Fruit fly (Drosophila melanogaster) whole organism, embryonic: Measurements from ENCODE around the gene Cubn.

Experiments
- Antp ChIP-seq: fragments of 200-800 bp; sonication (Bioruptor generic); optimal IDR thresholded peaks from 3 replicates; lab custom pipeline; 2016; ENCODE audit warnings: missing biosample characterization, missing genetic modification characterization
- Atf6 ChIP-seq: fragments of 200-800 bp; sonication (Bioruptor generic); IDR thresholded peaks from 2 replicates; pipeline ENCODE4 v1.3.6; 2022; ENCODE audit warnings: missing biosample characterization, missing genetic modification characterization
- CG1024 ChIP-seq: fragments of 200-800 bp; sonication (Bioruptor generic); IDR thresholded peaks from 2 replicates; pipeline ENCODE4 v1.3.6; 2022; ENCODE audit warnings: missing biosample characterization, missing genetic modification characterization
- CG10267 ChIP-seq: fragments of 200-800 bp; sonication (Bioruptor generic); optimal IDR thresholded peaks from 2 replicates; lab custom pipeline; 2018; ENCODE audit warnings: missing biosample characterization, mild to moderate bottlenecking, missing genetic modification characterization, moderate library complexity
- CG10321 ChIP-seq: fragments of 200-800 bp; sonication (Bioruptor generic); IDR thresholded peaks from 2 replicates; pipeline ENCODE4 v1.3.6; 2022; ENCODE audit warnings: missing biosample characterization, missing genetic modification characterization
- CG11504 ChIP-seq: fragments of 200-800 bp; sonication (Bioruptor generic); optimal IDR thresholded peaks from 3 replicates; lab custom pipeline; 2019; ENCODE audit warnings: missing biosample characterization, mild to moderate bottlenecking, missing genetic modification characterization, moderate library complexity
- CG18599 ChIP-seq: fragments of 200-800 bp; sonication (Bioruptor generic); optimal IDR thresholded peaks from 3 replicates; lab custom pipeline; 2017; ENCODE audit warnings: missing biosample characterization, missing genetic modification characterization, mild to moderate bottlenecking, moderate library complexity, missing genetic modification reagents
- CG3847 ChIP-seq: fragments of 200-800 bp; sonication (Bioruptor generic); IDR thresholded peaks from 2 replicates; pipeline ENCODE4 v1.3.6; 2022; ENCODE audit warnings: missing biosample characterization, missing genetic modification characterization
- CG4282 ChIP-seq: fragments of 200-800 bp; sonication (Bioruptor generic); optimal IDR thresholded peaks from 2 replicates; lab custom pipeline; 2016; ENCODE audit warnings: missing biosample characterization, missing genetic modification characterization
- CG5180 ChIP-seq: fragments of 200-800 bp; sonication (Bioruptor generic); optimal IDR thresholded peaks from 3 replicates; lab custom pipeline; 2017; ENCODE audit warnings: missing biosample characterization, missing genetic modification characterization, mild to moderate bottlenecking, moderate library complexity, missing genetic modification reagents
- CG7556 ChIP-seq: fragments of 200-800 bp; sonication (Bioruptor generic); optimal IDR thresholded peaks from 2 replicates; lab custom pipeline; 2017; ENCODE audit warnings: missing biosample characterization, mild to moderate bottlenecking, missing genetic modification characterization
- CG8290 ChIP-seq, 3 experiments: fragments of 200-800 bp; sonication (Bioruptor generic); optimal IDR thresholded peaks; 2 replicates each; lab custom pipeline; 2016 to 2019; ENCODE audit warnings: missing biosample characterization in 3 of 3, missing genetic modification characterization in 3 of 3, mild to moderate bottlenecking in 2 of 3, moderate library complexity in 1 of 3
- Deaf1 ChIP-seq: fragments of 200-800 bp; optimal IDR thresholded peaks from 3 replicates; lab custom pipeline; 2019; ENCODE audit warnings: missing biosample characterization, mild to moderate bottlenecking, missing genetic modification characterization, moderate library complexity
- GATAe ChIP-seq: fragments of 200-800 bp; sonication (Bioruptor generic); conservative IDR thresholded peaks from 2 replicates; pipeline ENCODE4 v1.3.6; 2022; ENCODE audit warnings: missing biosample characterization, missing genetic modification characterization
- Hr78 ChIP-seq, 2 experiments: fragments of 200-800 bp in 1 of 2; fragments of >200 bp in 1 of 2; sonication (Bioruptor generic) in 1 of 2; optimal IDR thresholded peaks; 2 replicates each; lab custom pipeline; 2017 to 2019; ENCODE audit warnings: missing biosample characterization in 2 of 2, missing genetic modification characterization in 2 of 2, mild to moderate bottlenecking in 1 of 2, moderate library complexity in 1 of 2
- Jarid2 ChIP-seq: fragments of 200-800 bp; sonication (Bioruptor generic); optimal IDR thresholded peaks from 3 replicates; lab custom pipeline; 2017; ENCODE audit warnings: mild to moderate bottlenecking, missing biosample characterization, missing genetic modification reagents, missing genetic modification characterization
- Lpt ChIP-seq: fragments of >200 bp; optimal IDR thresholded peaks from 2 replicates; lab custom pipeline; 2018; ENCODE audit warnings: missing biosample characterization, missing genetic modification characterization
- Meics ChIP-seq: fragments of 200-800 bp; sonication (Bioruptor generic); optimal IDR thresholded peaks from 2 replicates; lab custom pipeline; 2017; ENCODE audit warnings: missing biosample characterization, mild to moderate bottlenecking, missing genetic modification characterization
- Mes4 ChIP-seq: fragments of 200-800 bp; sonication (Bioruptor generic); optimal IDR thresholded peaks from 2 replicates; lab custom pipeline; 2016; ENCODE audit warnings: missing biosample characterization, missing genetic modification characterization
- Mrtf ChIP-seq: fragments of 200-800 bp; sonication (Bioruptor generic); IDR thresholded peaks from 3 replicates; pipeline ENCODE4 v1.3.6; 2022; ENCODE audit warnings: missing biosample characterization, missing genetic modification characterization
- Oli ChIP-seq: fragments of 200-800 bp; sonication (Bioruptor generic); optimal IDR thresholded peaks from 2 replicates; lab custom pipeline; 2018; ENCODE audit warnings: missing biosample characterization, mild to moderate bottlenecking, missing genetic modification characterization, moderate library complexity
- Rfx ChIP-seq: fragments of 200-800 bp; sonication (Bioruptor generic); IDR thresholded peaks from 2 replicates; pipeline ENCODE4 v1.3.6; 2022; ENCODE audit warnings: missing biosample characterization, missing genetic modification characterization
- Six4 ChIP-seq: fragments of 200-800 bp; sonication (Bioruptor generic); optimal IDR thresholded peaks from 2 replicates; lab custom pipeline; 2016; ENCODE audit warnings: missing biosample characterization, missing genetic modification characterization
- Vsx1 ChIP-seq: fragments of 200-800 bp; sonication (Bioruptor generic); optimal IDR thresholded peaks from 2 replicates; lab custom pipeline; 2017; ENCODE audit warnings: missing biosample characterization, mild to moderate bottlenecking, missing genetic modification characterization, missing genetic modification reagents
- Xrp1 ChIP-seq: fragments of 200-800 bp; sonication (Bioruptor generic); IDR thresholded peaks from 2 replicates; pipeline ENCODE4 v1.3.6; 2022; ENCODE audit warnings: missing biosample characterization, missing genetic modification characterization
- bbx ChIP-seq: fragments of 200-800 bp; sonication (Bioruptor generic); IDR thresholded peaks from 2 replicates; pipeline ENCODE4 v1.3.6; 2022; ENCODE audit warnings: missing biosample characterization, missing genetic modification characterization; ENCODE audit not compliant: partially characterized antibody
- btn ChIP-seq: fragments of 200-800 bp; sonication (Bioruptor generic); optimal IDR thresholded peaks from 2 replicates; lab custom pipeline; 2016; ENCODE audit warnings: missing biosample characterization, missing genetic modification characterization
- corto ChIP-seq: fragments of 200-800 bp; sonication (Bioruptor generic); optimal IDR thresholded peaks from 2 replicates; lab custom pipeline; 2016; ENCODE audit warnings: missing biosample characterization, mild to moderate bottlenecking, missing genetic modification characterization, moderate library complexity
- cwo ChIP-seq: fragments of 200-800 bp; sonication (Bioruptor generic); optimal IDR thresholded peaks from 3 replicates; lab custom pipeline; 2017; ENCODE audit warnings: missing biosample characterization, missing genetic modification characterization, mild to moderate bottlenecking, moderate library complexity, missing genetic modification reagents
- dan ChIP-seq: fragments of 200-800 bp; sonication (Bioruptor generic); IDR thresholded peaks from 2 replicates; pipeline ENCODE4 v1.3.6; 2022; ENCODE audit warnings: missing biosample characterization, missing genetic modification characterization
- dimm ChIP-seq: fragments of 200-800 bp; sonication (Bioruptor generic); IDR thresholded peaks from 2 replicates; pipeline ENCODE4 v1.3.6; 2022; ENCODE audit warnings: missing biosample characterization, missing genetic modification characterization
- ems ChIP-seq: fragments of 200-800 bp; sonication (Bioruptor generic); optimal IDR thresholded peaks from 3 replicates; lab custom pipeline; 2016; ENCODE audit warnings: missing biosample characterization, missing genetic modification characterization
- fru ChIP-seq: fragments of >200 bp; optimal IDR thresholded peaks from 2 replicates; lab custom pipeline; 2017
- gcm2 ChIP-seq: fragments of 200-800 bp; sonication (Bioruptor generic); optimal IDR thresholded peaks from 2 replicates; lab custom pipeline; 2016; ENCODE audit warnings: missing biosample characterization, missing genetic modification characterization
- hb ChIP-seq: fragments of 200-800 bp; sonication (Bioruptor generic); IDR thresholded peaks from 3 replicates; pipeline ENCODE4 v1.3.6; 2022; ENCODE audit warnings: missing biosample characterization, missing genetic modification characterization; ENCODE audit not compliant: partially characterized antibody
- hbn ChIP-seq: fragments of 200-800 bp; sonication (Bioruptor generic); IDR thresholded peaks from 2 replicates; pipeline ENCODE4 v1.3.6; 2022; ENCODE audit warnings: missing biosample characterization, missing genetic modification characterization; ENCODE audit not compliant: partially characterized antibody
- insv ChIP-seq, 2 experiments: fragments of 200-800 bp; sonication (Bioruptor generic); optimal IDR thresholded peaks; 3 replicates each; lab custom pipeline; 2016 to 2018; ENCODE audit warnings: missing biosample characterization in 2 of 2, missing genetic modification characterization in 2 of 2
- jing ChIP-seq: fragments of 200-800 bp; sonication (Bioruptor generic); optimal IDR thresholded peaks from 2 replicates; lab custom pipeline; 2018; ENCODE audit warnings: missing biosample characterization, mild to moderate bottlenecking, missing genetic modification characterization
- lov ChIP-seq, 2 experiments: fragments of 200-800 bp in 1 of 2; fragments of >200 bp in 1 of 2; sonication (Bioruptor generic) in 1 of 2; IDR thresholded peaks in 1 of 2; optimal IDR thresholded peaks in 1 of 2; 2 replicates in 1 of 2; 3 replicates in 1 of 2; pipeline versions ENCODE4 v1.3.6 to Lab custom; 2017 to 2022; ENCODE audit warnings: missing biosample characterization in 1 of 2, missing genetic modification characterization in 1 of 2
- phol ChIP-seq: fragments of 200-800 bp; sonication (Bioruptor generic); optimal IDR thresholded peaks from 3 replicates; lab custom pipeline; 2018; ENCODE audit warnings: missing biosample characterization, mild to moderate bottlenecking, missing genetic modification characterization, moderate library complexity
- salm ChIP-seq: fragments of 200-800 bp; sonication (Bioruptor generic); optimal IDR thresholded peaks from 2 replicates; lab custom pipeline; 2018; ENCODE audit warnings: missing biosample characterization, mild to moderate bottlenecking, missing genetic modification characterization
- schlank ChIP-seq: fragments of 200-800 bp; sonication (Bioruptor generic); optimal IDR thresholded peaks from 2 replicates; lab custom pipeline; 2018; ENCODE audit warnings: missing biosample characterization, mild to moderate bottlenecking, missing genetic modification characterization
- sens-2 ChIP-seq: fragments of 200-800 bp; sonication (Bioruptor generic); IDR thresholded peaks from 2 replicates; pipeline ENCODE4 v1.3.6; 2022; ENCODE audit warnings: missing biosample characterization, missing genetic modification characterization
- sqz ChIP-seq: fragments of 200-800 bp; sonication (Bioruptor generic); optimal IDR thresholded peaks from 3 replicates; lab custom pipeline; 2018; ENCODE audit warnings: missing biosample characterization, mild to moderate bottlenecking, missing genetic modification characterization
- stc ChIP-seq: fragments of 200-800 bp; sonication (Bioruptor generic); IDR thresholded peaks from 2 replicates; pipeline ENCODE4 v1.3.6; 2022; ENCODE audit warnings: missing biosample characterization, missing genetic modification characterization
- tap ChIP-seq: fragments of 200-800 bp; optimal IDR thresholded peaks from 3 replicates; lab custom pipeline; 2019; ENCODE audit warnings: missing biosample characterization, mild to moderate bottlenecking, missing genetic modification characterization, moderate library complexity
- twi ChIP-seq: fragments of 200-800 bp; optimal IDR thresholded peaks from 2 replicates; lab custom pipeline; 2019; ENCODE audit warnings: missing biosample characterization, mild to moderate bottlenecking, missing genetic modification characterization, moderate library complexity
- zfh1 ChIP-seq: fragments of 200-800 bp; sonication (Bioruptor generic); IDR thresholded peaks from 3 replicates; pipeline ENCODE4 v1.3.6; 2022; ENCODE audit warnings: missing biosample characterization, missing genetic modification characterization

The Cubn gene

DNA sequence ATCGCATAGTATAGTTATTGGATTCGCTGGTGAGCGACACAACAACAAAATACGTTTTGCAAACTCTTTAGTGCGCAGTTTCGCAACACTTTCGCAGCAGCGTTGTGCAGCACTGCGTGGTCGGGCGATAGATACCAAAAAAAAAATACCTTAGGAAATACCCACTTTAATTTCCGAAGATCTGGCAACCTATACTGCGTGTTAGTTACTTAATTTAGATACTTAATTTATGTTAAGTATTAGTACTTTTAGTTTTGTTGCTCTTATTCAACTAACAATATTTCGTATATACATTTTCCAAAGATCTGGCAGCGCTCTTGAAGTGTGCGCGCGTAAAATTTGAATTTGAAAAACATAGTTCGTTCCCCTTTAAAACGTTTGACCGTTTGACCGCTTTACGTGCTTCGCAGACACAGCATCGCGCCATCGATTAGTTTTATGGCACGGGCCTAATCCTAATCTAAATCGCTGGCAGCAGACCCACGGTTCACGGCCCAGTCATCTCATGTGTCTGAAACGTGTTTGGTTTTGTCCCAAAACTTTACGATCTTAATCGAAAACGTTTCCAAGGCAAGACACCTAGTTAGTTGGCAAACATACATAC is 8.9 kb upstream of the Cubn start, which contains the start of gene LPCAT (continued):
- TF ChIP-seq Vsx1 (GFP tag; lab: Kevin White, UChicago) (no peak), Mes4 (GFP tag; lab: Kevin White, UChicago) (no peak), sens-2 (GFP tag; lab: Robert Waterston, UW) (no peak), Lpt (GFP tag; lab: Kevin White, UChicago) (no peak), CG18599 (peak; percentile 79), insv (GFP tag; optimal IDR thresholded peaks at IDR 0.05; lab: Kevin White, UChicago) (no peak), CG3847 (peak; percentile 95), salm (tag; lab: Kevin White, UChicago) (no peak), CG7556 (GFP tag; lab: Kevin White, UChicago) (peak; percentile 52), CG10321 (GFP tag; lab: Robert Waterston, UW) (0 out of 2 replicates have a peak, but pooled peaks have one; percentile 39), dan (GFP tag; lab: Robert Waterston, UW) (no peak), CG4282 (GFP tag; lab: Kevin White, UChicago) (peak; percentile 59), gcm2 (peak; percentile 54), Atf6 (GFP tag; lab: Robert Waterston, UW) (peak; percentile 61; the same call in 1 of the 2 replicates), Oli (tag; lab: Kevin White, UChicago) (peak; percentile 41), schlank (tag; lab: Kevin White, UChicago) (peak; percentile 27), Six4 (GFP tag; lab: Kevin White, UChicago) (peak; percentile 68), CG8290 (GFP tag; optimal IDR thresholded peaks at IDR 0.05; lab: Kevin White, UChicago) (peak; percentile 47), CG8290 (tag; optimal IDR thresholded peaks at IDR 0.05; lab: Kevin White, UChicago) (peak in 1 of 2 experiments; percentile 66), Deaf1 (tag; lab: Kevin White, UChicago) (no peak), Xrp1 (peak; percentile 82), CG10267 (tag; lab: Kevin White, UChicago) (peak; percentile 96), Antp (peak; percentile 75), cwo (GFP tag; lab: Kevin White, UChicago) (peak; percentile 98), Jarid2 (GFP tag; lab: Kevin White, UChicago) (peak; percentile 28), Mrtf (GFP tag; lab: Robert Waterston, UW) (peak; percentile 66; the same call in 1 of the 3 replicates), bbx (GFP tag; lab: Robert Waterston, UW) (peak; percentile 58), dimm (GFP tag; lab: Robert Waterston, UW) (no peak), Meics (GFP tag; lab: Kevin White, UChicago) (peak; percentile 77), hb (GFP tag; lab: Robert Waterston, UW) (no peak), lov (optimal IDR thresholded peaks at IDR 0.05; lab: Kevin White, UChicago) (no peak), lov (GFP tag; IDR thresholded peaks at IDR 0.05; lab: Robert Waterston, UW) (peak; percentile 70; the same call in 2 of the 3 replicates), phol (tag; lab: Kevin White, UChicago) (peak; percentile 83), sqz (GFP tag; lab: Kevin White, UChicago) (no peak), GATAe (GFP tag; lab: Robert Waterston, UW) (no peak), twi (tag; lab: Kevin White, UChicago) (no peak), Rfx (GFP tag; lab: Robert Waterston, UW) (peak; percentile 90), CG11504 (tag; lab: Kevin White, UChicago) (peak; percentile 79), btn (peak; percentile 12), jing (GFP tag; lab: Kevin White, UChicago) (no peak), stc (GFP tag; lab: Robert Waterston, UW) (peak; percentile 32; the same call in 1 of the 2 replicates), zfh1 (GFP tag; lab: Robert Waterston, UW) (peak; percentile 85; the same call in 2 of the 3 replicates), ems (peak; percentile 69), corto (GFP tag; lab: Kevin White, UChicago) (no peak), fru (lab: Kevin White, UChicago) (no peak), CG5180 (GFP tag; lab: Kevin White, UChicago) (peak; percentile 11), Hr78 (GFP tag; optimal IDR thresholded peaks at IDR 0.05; lab: Kevin White, UChicago) (peak in 1 of 2 experiments; percentile 86), CG1024 (GFP tag; lab: Robert Waterston, UW) (peak; percentile 54), hbn (peak; percentile 83), tap (tag; lab: Kevin White, UChicago) (peak; percentile 4)
